Worm (Caenorhabditis elegans): Measurements from ENCODE around the gene R02D1.2.
"Not testable (repeated sequence)": the region's sequence is repeated elsewhere in the genome, so short reads cannot be mapped to it uniquely, and the experiment has no call there.

R02D1.2 gene

ce11 chrV:4332450-4332849, 9.8 kb upstream of the R02D1.2 start, which contains the start of gene oac-12:
Gene oac-12 (minus strand): TSS chrV:4332550.
- TF ChIP-seq unc-62 (GFP tag; optimal IDR thresholded peaks at IDR 0.05): no peak

ce11 chrV:4330820-4331219, 8.2 kb upstream of the R02D1.2 start:
- no peak for TF ChIP-seq unc-62 (GFP tag; optimal IDR thresholded peaks at IDR 0.05)

- no peak for TF ChIP-seq unc-62 (GFP tag; optimal IDR thresholded peaks at IDR 0.05)
These were observed 4.2 kb upstream of the R02D1.2 start, which contains the start of gene D2063.1 for ce11 chrV:4326841-4327240. Gene D2063.1 (plus strand): TSS chrV:4327121.

- TF ChIP-seq unc-62 (GFP tag; optimal IDR thresholded peaks at IDR 0.05): no peak
These were observed 2.8 kb upstream of the R02D1.2 start, which contains the start of gene nhr-125 for ce11 chrV:4325415-4325814. Gene nhr-125 (minus strand): TSS chrV:4325515.

- no peak for TF ChIP-seq unc-62 (GFP tag; optimal IDR thresholded peaks at IDR 0.05)
These were observed 2.7 kb downstream of the R02D1.2 start, which contains the start of gene ZC132.9 for ce11 chrV:4319867-4320266. Gene ZC132.9 (minus strand): TSS chrV:4319967.

- no peak for TF ChIP-seq unc-62 (GFP tag; optimal IDR thresholded peaks at IDR 0.05)
These were observed 7.5 kb downstream of the R02D1.2 start, which contains the start of gene srh-192 for ce11 chrV:4315057-4315456. Gene srh-192 (minus strand): TSS chrV:4315157.

- no peak for TF ChIP-seq unc-62 (GFP tag; optimal IDR thresholded peaks at IDR 0.05)
These were observed 18.4 kb downstream of the R02D1.2 start for ce11 chrV:4304240-4304639.

- TF ChIP-seq unc-62 (GFP tag; optimal IDR thresholded peaks at IDR 0.05): no peak
These were observed 18.8 kb downstream of the R02D1.2 start for ce11 chrV:4303793-4304192.

ce11 chrV:4302842-4303241, 19.8 kb downstream of the R02D1.2 start:
- TF ChIP-seq unc-62 (GFP tag; optimal IDR thresholded peaks at IDR 0.05): no peak

ce11 chrV:4299741-4300140, 22.9 kb downstream of the R02D1.2 start, which contains the start of gene ZC132.3:
Gene ZC132.3 (minus strand): TSS chrV:4299841.
- no peak for TF ChIP-seq unc-62 (GFP tag; optimal IDR thresholded peaks at IDR 0.05)

- no peak for TF ChIP-seq unc-62 (GFP tag; optimal IDR thresholded peaks at IDR 0.05)
These were observed 24.0 kb downstream of the R02D1.2 start, which contains the start of gene ZC132.11 for ce11 chrV:4298579-4298978. Gene ZC132.11 (minus strand): TSS chrV:4298679.

ce11 chrV:4295920-4296319, 26.7 kb downstream of the R02D1.2 start, which contains the start of gene F47D2.11:
Gene F47D2.11 (minus strand): TSS chrV:4296020.
- no peak for TF ChIP-seq unc-62 (GFP tag; optimal IDR thresholded peaks at IDR 0.05)

ce11 chrV:4293425-4293824, 29.2 kb downstream of the R02D1.2 start, which contains the start of gene srh-194:
Gene srh-194 (minus strand): TSS chrV:4293525.
- not testable (repeated sequence) for TF ChIP-seq unc-62 (GFP tag; optimal IDR thresholded peaks at IDR 0.05)

ce11 chrV:4290093-4290492, 32.5 kb downstream of the R02D1.2 start, which contains the start of gene srh-193:
Gene srh-193 (minus strand): TSS chrV:4290193.
- not testable (repeated sequence) for TF ChIP-seq unc-62 (GFP tag; optimal IDR thresholded peaks at IDR 0.05)

ce11 chrV:4284737-4285136, 37.9 kb downstream of the R02D1.2 start, which contains the start of gene srt-19:
Gene srt-19 (plus strand): TSS chrV:4285037.
- not testable (repeated sequence) for TF ChIP-seq unc-62 (GFP tag; optimal IDR thresholded peaks at IDR 0.05)

- not testable (repeated sequence) for TF ChIP-seq unc-62 (GFP tag; optimal IDR thresholded peaks at IDR 0.05)
These were observed 40.9 kb downstream of the R02D1.2 start, which contains the start of gene srt-37 for ce11 chrV:4281699-4282098. Gene srt-37 (minus strand): TSS chrV:4281799.

- TF ChIP-seq unc-62 (GFP tag; optimal IDR thresholded peaks at IDR 0.05): not testable (repeated sequence)
These were observed 43.9 kb downstream of the R02D1.2 start, which contains the start of gene srt-20 for ce11 chrV:4278735-4279134. Gene srt-20 (minus strand): TSS chrV:4278835.
